Worm (Caenorhabditis elegans) whole organism, early embryonic: ENCODE measurements around the gene twk-2.

Experiments used
- B0310.2 ChIP-seq: sonication (generic microtip); optimal IDR thresholded peaks from 2 replicates; lab custom pipeline; 2016; ENCODE audit warnings: mild to moderate bottlenecking, missing genetic modification characterization, missing compliant biosample characterization
- ama-1 ChIP-seq: fragments of 150-350 bp; optimal IDR thresholded peaks from 2 replicates; lab custom pipeline; 2014
- ceh-13 ChIP-seq: fragments of 200-800 bp; sonication (Bioruptor generic); optimal IDR thresholded peaks from 2 replicates; lab custom pipeline; 2018; ENCODE audit warnings: mild to moderate bottlenecking, missing genetic modification characterization, missing compliant biosample characterization
- ceh-36 ChIP-seq: sonication (generic microtip); optimal IDR thresholded peaks from 2 replicates; lab custom pipeline; 2016; ENCODE audit warnings: missing genetic modification characterization, inconsistent platforms, missing compliant biosample characterization
- ets-7 ChIP-seq: sonication (generic microtip); optimal IDR thresholded peaks from 2 replicates; lab custom pipeline; 2016; ENCODE audit warnings: missing genotype, missing genetic modification characterization, missing compliant biosample characterization
- flt-1 ChIP-seq: fragments of 200-800 bp; sonication (Bioruptor generic); IDR thresholded peaks from 2 replicates; pipeline ENCODE4 v1.3.6; 2022; ENCODE audit warnings: missing genetic modification characterization, missing compliant biosample characterization
- hmbx-1 ChIP-seq: sonication (generic microtip); optimal IDR thresholded peaks from 2 replicates; lab custom pipeline; 2016; ENCODE audit warnings: mild to moderate bottlenecking, missing genetic modification characterization, missing compliant biosample characterization
- hnd-1 ChIP-seq: sonication (generic microtip); optimal IDR thresholded peaks from 2 replicates; lab custom pipeline; 2016; ENCODE audit warnings: missing genetic modification characterization, missing compliant biosample characterization
- pes-1 ChIP-seq: fragments of 200-800 bp; sonication (Bioruptor generic); IDR thresholded peaks from 2 replicates; pipeline ENCODE4 v1.3.6; 2022; ENCODE audit warnings: missing genetic modification reagents, missing genetic modification characterization, missing compliant biosample characterization
- scrt-1 ChIP-seq: fragments of 200-800 bp; sonication (Bioruptor generic); IDR thresholded peaks from 2 replicates; pipeline ENCODE4 v1.3.6; 2022; ENCODE audit warnings: missing genetic modification characterization, missing compliant biosample characterization
- sea-1 ChIP-seq: fragments of 200-800 bp; sonication (Bioruptor generic); conservative IDR thresholded peaks from 2 replicates; pipeline ENCODE4 v1.3.6; 2022; ENCODE audit warnings: missing genetic modification characterization, missing compliant biosample characterization
- tbx-37 ChIP-seq: fragments of 200-800 bp; sonication (Bioruptor generic); conservative IDR thresholded peaks from 2 replicates; pipeline ENCODE4 v1.3.6; 2022; ENCODE audit warnings: missing genetic modification reagents, missing genetic modification characterization, missing compliant biosample characterization
- tra-4 ChIP-seq: sonication (generic microtip); optimal IDR thresholded peaks from 2 replicates; lab custom pipeline; 2017; ENCODE audit warnings: missing genetic modification characterization, missing compliant biosample characterization

ce11 chrII:4394438-4394837 lies 58.5 kb downstream of the twk-2 start:
- no peak for TF ChIP-seq tbx-37 (GFP tag; lab: Robert Waterston, UW)
- TF ChIP-seq scrt-1 (GFP tag; lab: Robert Waterston, UW): no peak
- TF ChIP-seq tra-4: no peak
- no peak for TF ChIP-seq ets-7
- TF ChIP-seq ama-1: no peak
- no peak for TF ChIP-seq hnd-1 (tag; lab: Kevin White, UChicago)
- no peak for TF ChIP-seq ceh-13
- TF ChIP-seq B0310.2: no peak
- TF ChIP-seq sea-1: no peak
- no peak for TF ChIP-seq ceh-36 (tag; lab: Kevin White, UChicago)
- TF ChIP-seq pes-1 (GFP tag; lab: Robert Waterston, UW): no peak
- no peak for TF ChIP-seq hmbx-1 (tag; lab: Kevin White, UChicago)
- TF ChIP-seq flt-1 (GFP tag; lab: Robert Waterston, UW): no peak
